Worm (Caenorhabditis elegans) whole organism, L3 larva: ENCODE results near the gene msp-81.

Experiments used
- R02D3.7 ChIP-seq: fragments of 150-350 bp; optimal IDR thresholded peaks from 2 replicates; lab custom pipeline; 2014; ENCODE audit warnings: missing biosample characterization, missing genetic modification characterization
- ZK546.5 ChIP-seq: sonication (generic microtip); optimal IDR thresholded peaks from 2 replicates; lab custom pipeline; 2017; ENCODE audit warnings: missing biosample characterization, missing genetic modification characterization
- aly-2 ChIP-seq: fragments of 150-350 bp; optimal IDR thresholded peaks from 2 replicates; lab custom pipeline; 2014; ENCODE audit warnings: missing biosample characterization, missing genetic modification characterization
- ama-1 ChIP-seq: fragments of 150-350 bp; optimal IDR thresholded peaks from 2 replicates; lab custom pipeline; 2018
- ceh-16 ChIP-seq: sonication (generic microtip); optimal IDR thresholded peaks from 2 replicates; lab custom pipeline; 2017; ENCODE audit warnings: missing biosample characterization, missing genetic modification characterization
- ceh-28 ChIP-seq: fragments of 150-350 bp; optimal IDR thresholded peaks from 2 replicates; lab custom pipeline; 2014; ENCODE audit warnings: missing biosample characterization, missing genetic modification reagents, missing genetic modification characterization
- ceh-82 ChIP-seq: fragments of 150-350 bp; optimal IDR thresholded peaks from 2 replicates; lab custom pipeline; 2014; ENCODE audit warnings: missing biosample characterization, missing genetic modification characterization
- ceh-9 ChIP-seq: sonication (generic microtip); optimal IDR thresholded peaks from 2 replicates; lab custom pipeline; 2018; ENCODE audit warnings: missing biosample characterization, missing genetic modification characterization
- egl-27 ChIP-seq: sonication (generic microtip); optimal IDR thresholded peaks from 4 replicates; lab custom pipeline; 2017; ENCODE audit warnings: missing biosample characterization, missing genetic modification reagents, missing genetic modification characterization
- egl-5 ChIP-seq: fragments of 150-350 bp; optimal IDR thresholded peaks from 2 replicates; lab custom pipeline; 2017; ENCODE audit warnings: missing biosample characterization, missing genetic modification reagents, missing genetic modification characterization, inconsistent platforms
- elt-1 ChIP-seq: fragments of 150-350 bp; optimal IDR thresholded peaks from 2 replicates; lab custom pipeline; 2014; ENCODE audit warnings: missing biosample characterization, missing genetic modification characterization
- elt-2 ChIP-seq: sonication (generic microtip); optimal IDR thresholded peaks from 2 replicates; lab custom pipeline; 2016; ENCODE audit warnings: missing genetic modification reagents, mild to moderate bottlenecking, missing genetic modification characterization, missing compliant biosample characterization
- elt-3 ChIP-seq, 3 experiments: fragments of 150-350 bp in 1 of 3; sonication (generic microtip) in 2 of 3; optimal IDR thresholded peaks; 2 replicates in 2 of 3; 4 replicates in 1 of 3; lab custom pipeline; 2014 to 2017; ENCODE audit warnings: missing biosample characterization in 3 of 3, missing genetic modification characterization in 3 of 3
- eor-1 ChIP-seq, 2 experiments: fragments of 150-350 bp; optimal IDR thresholded peaks; 2 replicates each; lab custom pipeline; 2014 to 2018; ENCODE audit warnings: missing biosample characterization in 2 of 2, missing genetic modification characterization in 2 of 2
- fkh-10 ChIP-seq: sonication (generic microtip); optimal IDR thresholded peaks from 2 replicates; lab custom pipeline; 2017; ENCODE audit warnings: missing biosample characterization, missing genetic modification reagents, missing genetic modification characterization
- fos-1 ChIP-seq: fragments of 150-350 bp; optimal IDR thresholded peaks from 2 replicates; lab custom pipeline; 2014; ENCODE audit warnings: missing biosample characterization, missing genetic modification characterization
- hmg-11 ChIP-seq: sonication (generic microtip); optimal IDR thresholded peaks from 2 replicates; lab custom pipeline; 2016; ENCODE audit warnings: missing genetic modification characterization, missing compliant biosample characterization
- jun-1 ChIP-seq: fragments of 150-350 bp; optimal IDR thresholded peaks from 2 replicates; lab custom pipeline; 2014; ENCODE audit warnings: missing biosample characterization, missing genetic modification reagents, missing genetic modification characterization
- lin-15B ChIP-seq: fragments of 150-350 bp; optimal IDR thresholded peaks from 2 replicates; lab custom pipeline; 2014; ENCODE audit warnings: missing biosample characterization, missing genetic modification characterization
- lin-39 ChIP-seq: fragments of 150-350 bp; optimal IDR thresholded peaks from 2 replicates; lab custom pipeline; 2018; ENCODE audit warnings: missing biosample characterization, missing genetic modification reagents, missing genetic modification characterization
- lsy-12 ChIP-seq: sonication (generic microtip); optimal IDR thresholded peaks from 2 replicates; lab custom pipeline; 2016; ENCODE audit warnings: mild to moderate bottlenecking, missing genetic modification characterization, missing compliant biosample characterization
- mdl-1 ChIP-seq: fragments of 150-350 bp; optimal IDR thresholded peaks from 2 replicates; lab custom pipeline; 2014; ENCODE audit warnings: missing biosample characterization, missing genetic modification characterization
- mml-1 ChIP-seq: fragments of 150-350 bp; sonication (generic microtip); optimal IDR thresholded peaks from 3 replicates; lab custom pipeline; 2014; ENCODE audit warnings: missing biosample characterization, missing genetic modification characterization
- nfya-1 ChIP-seq: sonication (generic microtip); optimal IDR thresholded peaks from 2 replicates; lab custom pipeline; 2017; ENCODE audit warnings: missing genetic modification characterization, mild to moderate bottlenecking, missing compliant biosample characterization, antibody characterized with exemption, moderate library complexity; ENCODE audit not compliant: insufficient read depth
- nhr-12 ChIP-seq: fragments of 150-350 bp; optimal IDR thresholded peaks from 2 replicates; lab custom pipeline; 2014; ENCODE audit warnings: missing biosample characterization, missing genetic modification characterization
- nhr-23 ChIP-seq: fragments of 150-350 bp; optimal IDR thresholded peaks from 2 replicates; lab custom pipeline; 2014; ENCODE audit warnings: missing biosample characterization, missing genetic modification reagents, missing genetic modification characterization
- nhr-237 ChIP-seq: fragments of 150-350 bp; optimal IDR thresholded peaks from 2 replicates; lab custom pipeline; 2014; ENCODE audit warnings: missing biosample characterization, missing genetic modification characterization
- nhr-25 ChIP-seq: sonication (generic microtip); optimal IDR thresholded peaks from 2 replicates; lab custom pipeline; 2017; ENCODE audit warnings: missing biosample characterization, missing genetic modification characterization
- nhr-28 ChIP-seq: fragments of 150-350 bp; optimal IDR thresholded peaks from 2 replicates; lab custom pipeline; 2014; ENCODE audit warnings: missing biosample characterization, missing genetic modification characterization
- nhr-43 ChIP-seq: sonication (generic microtip); optimal IDR thresholded peaks from 2 replicates; lab custom pipeline; 2016; ENCODE audit warnings: mild to moderate bottlenecking, missing genetic modification characterization, missing compliant biosample characterization; ENCODE audit not compliant: poor library complexity, severe bottlenecking
- nhr-67 ChIP-seq: fragments of 150-350 bp; optimal IDR thresholded peaks from 2 replicates; lab custom pipeline; 2014; ENCODE audit warnings: missing biosample characterization, missing genetic modification characterization
- nhr-76 ChIP-seq: fragments of 150-350 bp; sonication (generic microtip); optimal IDR thresholded peaks from 5 replicates; lab custom pipeline; 2014; ENCODE audit warnings: missing biosample characterization, missing genetic modification characterization
- nhr-77 ChIP-seq: fragments of 150-350 bp; optimal IDR thresholded peaks from 2 replicates; lab custom pipeline; 2014; ENCODE audit warnings: missing biosample characterization, missing genetic modification characterization
- pha-4 ChIP-seq: fragments of 150-350 bp; optimal IDR thresholded peaks from 2 replicates; lab custom pipeline; 2014; ENCODE audit warnings: missing biosample characterization, missing genetic modification reagents, missing genetic modification characterization
- pqm-1 ChIP-seq: fragments of 150-350 bp; optimal IDR thresholded peaks from 2 replicates; lab custom pipeline; 2017; ENCODE audit warnings: missing biosample characterization, missing genetic modification characterization, inconsistent platforms
- sea-2 ChIP-seq: fragments of 150-350 bp; sonication (generic microtip); optimal IDR thresholded peaks from 4 replicates; lab custom pipeline; 2014; ENCODE audit warnings: missing biosample characterization, missing genetic modification reagents, missing genetic modification characterization
- skn-1 ChIP-seq: fragments of 150-350 bp; optimal IDR thresholded peaks from 2 replicates; lab custom pipeline; 2014; ENCODE audit warnings: missing biosample characterization, missing genetic modification characterization
- snpc-4 ChIP-seq: fragments of 150-350 bp; optimal IDR thresholded peaks from 2 replicates; lab custom pipeline; 2014; ENCODE audit warnings: missing biosample characterization, missing genetic modification characterization
- tbx-2 ChIP-seq: sonication (generic microtip); optimal IDR thresholded peaks from 2 replicates; lab custom pipeline; 2016; ENCODE audit warnings: mild to moderate bottlenecking, missing genetic modification characterization, missing compliant biosample characterization
- unc-39 ChIP-seq: sonication (generic microtip); optimal IDR thresholded peaks from 4 replicates; lab custom pipeline; 2017; ENCODE audit warnings: missing biosample characterization, missing genetic modification characterization
- unc-62 ChIP-seq: fragments of 150-350 bp; sonication (generic microtip); optimal IDR thresholded peaks from 4 replicates; lab custom pipeline; 2014; ENCODE audit warnings: missing biosample characterization, missing genetic modification reagents, missing genetic modification characterization
- zag-1 ChIP-seq: fragments of 150-350 bp; optimal IDR thresholded peaks from 2 replicates; lab custom pipeline; 2014; ENCODE audit warnings: missing biosample characterization, missing genetic modification characterization
- ztf-11 ChIP-seq: fragments of 150-350 bp; optimal IDR thresholded peaks from 2 replicates; lab custom pipeline; 2014; ENCODE audit warnings: missing biosample characterization, missing genetic modification characterization
- ztf-4 ChIP-seq: fragments of 150-350 bp; optimal IDR thresholded peaks from 2 replicates; lab custom pipeline; 2014; ENCODE audit warnings: missing biosample characterization, missing genetic modification characterization

Gene msp-81

DNA sequence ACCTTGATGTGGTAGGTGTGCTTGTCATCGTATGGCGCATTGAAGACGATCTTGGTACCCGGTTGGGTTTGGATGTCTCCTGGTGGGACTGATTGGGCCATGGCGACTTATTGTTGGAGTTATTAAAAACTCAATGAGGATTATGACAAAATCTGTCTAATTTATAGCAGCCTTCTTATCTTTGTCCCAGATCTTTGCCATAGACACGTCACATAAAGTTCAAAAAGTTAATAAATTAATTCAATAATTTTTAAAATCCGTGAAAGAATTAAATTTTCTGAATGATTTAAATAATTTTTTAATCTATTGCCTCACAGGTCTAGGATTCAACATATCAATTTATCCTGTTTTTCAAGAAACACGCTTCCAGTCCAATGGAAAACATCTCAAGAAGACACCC is at the start of gene msp-81:
Gene msp-81, minus strand, starts transcription at position 101 of the 400 bp plus-strand sequence.
- TF ChIP-seq nhr-76 (tag; lab: Kevin White, UChicago) (no peak), hmg-11 (no peak), elt-3 (tag; optimal IDR thresholded peaks at IDR 0.05; lab: Kevin White, UChicago) (no peak), unc-39 (tag; lab: Kevin White, UChicago) (no peak), aly-2 (no peak), fkh-10 (GFP tag; lab: Kevin White, UChicago) (no peak), nhr-28 (tag; lab: Kevin White, UChicago) (no peak)

DNA sequence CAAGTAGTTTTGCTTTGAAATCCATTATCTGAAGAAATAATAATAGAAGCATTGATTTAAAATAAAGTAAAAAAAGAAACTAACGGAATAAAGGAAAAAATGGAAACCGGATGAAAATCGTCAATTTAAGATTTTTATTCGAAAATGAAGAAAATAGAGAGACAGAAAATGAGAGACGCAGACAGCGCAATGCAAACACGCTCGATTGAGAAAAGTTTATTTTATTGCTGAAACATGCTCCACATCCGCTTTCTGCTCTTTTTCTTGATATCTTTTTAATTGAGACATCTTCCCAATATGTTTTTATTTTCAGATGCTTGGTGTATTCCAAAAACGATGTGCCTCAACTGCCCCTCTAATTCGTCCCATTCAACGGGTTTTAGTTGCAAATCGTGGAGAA is 48.0 kb upstream of the msp-81 start, which contains the start of the genes prp-18 and mccc-1:
Gene prp-18, minus strand, starts transcription at position 127 of the 400 bp plus-strand sequence.
Gene mccc-1, plus strand, starts transcription at position 314 of the 400 bp plus-strand sequence.
- TF ChIP-seq nhr-25 (no peak), lin-39 (tag; lab: Kevin White, UChicago) (peak; percentile 59), egl-5 (tag; lab: Kevin White, UChicago) (peak; percentile 64), mml-1 (tag; lab: Kevin White, UChicago) (no peak), aly-2 (no peak), nhr-237 (tag; lab: Kevin White, UChicago) (no peak), elt-2 (peak; percentile 34), nhr-23 (tag; lab: Kevin White, UChicago) (no peak), lin-15B (peak; percentile 78), hmg-11 (peak; percentile 19), pqm-1 (tag; lab: Kevin White, UChicago) (peak; percentile 13), snpc-4 (tag; lab: Kevin White, UChicago) (peak; percentile 61)

DNA sequence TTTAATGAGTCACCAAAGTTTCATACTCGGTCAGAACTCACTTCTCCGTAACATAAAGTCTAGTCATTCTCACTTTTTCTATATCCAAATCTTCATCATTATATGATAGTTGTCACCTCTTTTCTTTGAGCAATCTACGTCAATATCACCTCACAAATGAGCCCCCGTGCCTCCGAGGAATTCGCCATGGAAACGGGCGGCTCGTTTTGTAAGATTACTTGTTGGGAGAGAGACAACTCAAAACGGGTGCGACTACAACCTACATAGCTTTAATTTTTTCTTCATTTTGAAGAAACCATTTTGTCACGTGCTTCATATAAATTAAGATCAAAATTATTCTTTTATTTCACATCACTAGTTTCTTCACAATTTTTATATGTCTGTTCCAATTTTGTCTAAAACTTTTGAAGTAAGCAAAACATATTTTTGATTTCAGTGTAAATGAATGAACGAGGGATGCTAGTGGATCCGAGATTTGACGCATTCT is 42.7 kb upstream of the msp-81 start, which contains the start of gene nhr-4:
Gene nhr-4, plus strand, starts transcription at position 437 of the 487 bp plus-strand sequence.
- TF ChIP-seq tbx-2: no peak
- no peak for TF ChIP-seq eor-1 (tag; optimal IDR thresholded peaks at IDR 0.05; lab: Kevin White, UChicago)
- no peak for TF ChIP-seq lin-15B
- no peak for TF ChIP-seq ztf-4 (tag; lab: Kevin White, UChicago)
- no peak for TF ChIP-seq skn-1 (tag; lab: Kevin White, UChicago)
- no peak for TF ChIP-seq ceh-16 (tag; lab: Kevin White, UChicago)
- TF ChIP-seq mml-1 (tag; lab: Kevin White, UChicago): no peak
- no peak for TF ChIP-seq lsy-12
- no peak for TF ChIP-seq snpc-4 (tag; lab: Kevin White, UChicago)
- TF ChIP-seq R02D3.7 (tag; lab: Kevin White, UChicago): no peak
- no peak for TF ChIP-seq nhr-67
- no peak for TF ChIP-seq ZK546.5 (tag; lab: Kevin White, UChicago)
- no peak for TF ChIP-seq nhr-237 (tag; lab: Kevin White, UChicago)
- TF ChIP-seq ceh-9 (tag; lab: Kevin White, UChicago): no peak

DNA sequence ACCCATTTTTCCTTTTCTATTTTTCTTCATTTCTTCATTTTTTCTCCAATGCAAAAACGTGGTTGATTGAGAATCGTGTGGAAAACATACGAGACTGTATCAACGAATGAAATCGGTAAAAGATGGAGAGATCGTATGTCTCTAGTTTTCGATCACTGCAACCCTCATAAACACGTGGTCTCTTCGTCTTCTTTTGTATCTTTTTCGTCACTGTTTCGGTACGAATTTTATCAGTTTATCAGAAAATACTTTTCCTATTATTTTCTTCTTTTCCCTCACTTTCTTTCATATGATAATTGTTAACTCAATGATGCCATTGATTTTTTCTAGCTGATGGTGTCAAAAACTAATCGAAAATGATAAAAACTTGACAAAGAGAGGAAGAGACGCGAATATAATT is 39.4 kb upstream of the msp-81 start:
- TF ChIP-seq skn-1 (tag; lab: Kevin White, UChicago) (no peak), tbx-2 (no peak), jun-1 (tag; lab: Kevin White, UChicago) (peak; percentile 70), nhr-23 (tag; lab: Kevin White, UChicago) (peak; percentile 58), nhr-28 (tag; lab: Kevin White, UChicago) (no peak), ceh-28 (tag; lab: Kevin White, UChicago) (peak; percentile 14), elt-1 (no peak), R02D3.7 (tag; lab: Kevin White, UChicago) (no peak), lsy-12 (no peak), sea-2 (GFP tag; lab: Kevin White, UChicago) (no peak), nhr-12 (no peak), ama-1 (lab: Kevin White, UChicago) (no peak), egl-27 (no peak), unc-39 (tag; lab: Kevin White, UChicago) (no peak), nhr-43 (peak; percentile 87), mml-1 (tag; lab: Kevin White, UChicago) (no peak), aly-2 (no peak), ztf-11 (tag; lab: Kevin White, UChicago) (no peak), nhr-237 (tag; lab: Kevin White, UChicago) (no peak), unc-62 (GFP tag; lab: Kevin White, UChicago) (no peak), nhr-25 (peak; percentile 47), nfya-1 (tag; lab: Kevin White, UChicago) (no peak), nhr-76 (tag; lab: Kevin White, UChicago) (peak; percentile 17), ceh-9 (tag; lab: Kevin White, UChicago) (no peak), elt-2 (peak; percentile 81), fos-1 (tag; lab: Kevin White, UChicago) (no peak), mdl-1 (tag; lab: Kevin White, UChicago) (no peak), pqm-1 (tag; lab: Kevin White, UChicago) (peak; percentile 50), pha-4 (peak; percentile 53), lin-39 (tag; lab: Kevin White, UChicago) (no peak), elt-3 (tag; optimal IDR thresholded peaks at IDR 0.05; lab: Kevin White, UChicago) (no peak), zag-1 (no peak), nhr-77 (tag; lab: Kevin White, UChicago) (no peak), eor-1 (tag; optimal IDR thresholded peaks at IDR 0.05; lab: Kevin White, UChicago) (no peak), fkh-10 (GFP tag; lab: Kevin White, UChicago) (no peak), ceh-16 (tag; lab: Kevin White, UChicago) (no peak), ceh-82 (no peak)
